Worm (Caenorhabditis elegans): ENCODE measurements around the gene Y53F4B.43.

Gene Y53F4B.43

ce11 chrII:15037782-15038181 lies 49.5 kb downstream of the Y53F4B.43 start, which contains the start of gene Y53F4B.14:
Y53F4B.14 (plus strand) TSS chrII:15037991.
- no peak for TF ChIP-seq cebp-1 (GFP tag; IDR thresholded peaks at IDR 0.05)
- TF ChIP-seq cebp-1 (tag; optimal IDR thresholded peaks at IDR 0.05) = peak; percentile 78
- TF ChIP-seq hmg-20 (GFP tag; IDR thresholded peaks at IDR 0.05) = no peak
- TF ChIP-seq ama-1 (optimal IDR thresholded peaks at IDR 0.05) = no peak
- no peak for TF ChIP-seq ama-1 (GFP tag; optimal IDR thresholded peaks at IDR 0.05)

ce11 chrII:15039104-15039503 lies 50.8 kb downstream of the Y53F4B.43 start, which contains the start of gene trip-4:
trip-4 (plus strand) TSS chrII:15039404.
- TF ChIP-seq lag-1 (GFP tag; IDR thresholded peaks at IDR 0.05) = no peak
- no peak for TF ChIP-seq F57A8.1 (GFP tag; optimal IDR thresholded peaks at IDR 0.05)
- no peak for TF ChIP-seq hlh-12 (tag; optimal IDR thresholded peaks at IDR 0.05)
- no peak for TF ChIP-seq hrde-1 (tag; optimal IDR thresholded peaks at IDR 0.05; ENCODE audit: borderline replicate concordance)
- TF ChIP-seq nhr-179 (tag; optimal IDR thresholded peaks at IDR 0.05) = no peak
- no peak for TF ChIP-seq madf-3 (GFP tag; IDR thresholded peaks at IDR 0.05)
- TF ChIP-seq tbp1 (GFP tag; optimal IDR thresholded peaks at IDR 0.05) = no peak
- no peak for TF ChIP-seq pbrm-1 (GFP tag; IDR thresholded peaks at IDR 0.05)
- no peak for TF ChIP-seq bed-2 (GFP tag; IDR thresholded peaks at IDR 0.05)
- no peak for TF ChIP-seq F23B12.7 (tag; optimal IDR thresholded peaks at IDR 0.05; ENCODE audit: insufficient read depth)
- no peak for TF ChIP-seq T26A5.8 (tag; optimal IDR thresholded peaks at IDR 0.05)
- no peak for TF ChIP-seq unc-130 (GFP tag; optimal IDR thresholded peaks at IDR 0.05)
- TF ChIP-seq lin-26 (GFP tag; IDR thresholded peaks at IDR 0.05) = no peak
- TF ChIP-seq hsf-1 (GFP tag; IDR thresholded peaks at IDR 0.05) = no peak
- no peak for TF ChIP-seq nhr-90 (tag; optimal IDR thresholded peaks at IDR 0.05)
- TF ChIP-seq B0035.1 (tag; optimal IDR thresholded peaks at IDR 0.05) = no peak
- TF ChIP-seq cebp-1 (GFP tag; IDR thresholded peaks at IDR 0.05) = no peak
- TF ChIP-seq cebp-1 (tag; optimal IDR thresholded peaks at IDR 0.05) = no peak
- no peak for TF ChIP-seq ceh-100 (GFP tag; IDR thresholded peaks at IDR 0.05)
- no peak for TF ChIP-seq bed-1 (GFP tag; IDR thresholded peaks at IDR 0.05)
- no peak for TF ChIP-seq ZK185.1 (tag; optimal IDR thresholded peaks at IDR 0.05; ENCODE audit: poor library complexity, severe bottlenecking)

Measured in whole organism, young adult.